Fruit fly (Drosophila melanogaster): Measurements from ENCODE around the gene chinmo.

The chinmo gene

DNA sequence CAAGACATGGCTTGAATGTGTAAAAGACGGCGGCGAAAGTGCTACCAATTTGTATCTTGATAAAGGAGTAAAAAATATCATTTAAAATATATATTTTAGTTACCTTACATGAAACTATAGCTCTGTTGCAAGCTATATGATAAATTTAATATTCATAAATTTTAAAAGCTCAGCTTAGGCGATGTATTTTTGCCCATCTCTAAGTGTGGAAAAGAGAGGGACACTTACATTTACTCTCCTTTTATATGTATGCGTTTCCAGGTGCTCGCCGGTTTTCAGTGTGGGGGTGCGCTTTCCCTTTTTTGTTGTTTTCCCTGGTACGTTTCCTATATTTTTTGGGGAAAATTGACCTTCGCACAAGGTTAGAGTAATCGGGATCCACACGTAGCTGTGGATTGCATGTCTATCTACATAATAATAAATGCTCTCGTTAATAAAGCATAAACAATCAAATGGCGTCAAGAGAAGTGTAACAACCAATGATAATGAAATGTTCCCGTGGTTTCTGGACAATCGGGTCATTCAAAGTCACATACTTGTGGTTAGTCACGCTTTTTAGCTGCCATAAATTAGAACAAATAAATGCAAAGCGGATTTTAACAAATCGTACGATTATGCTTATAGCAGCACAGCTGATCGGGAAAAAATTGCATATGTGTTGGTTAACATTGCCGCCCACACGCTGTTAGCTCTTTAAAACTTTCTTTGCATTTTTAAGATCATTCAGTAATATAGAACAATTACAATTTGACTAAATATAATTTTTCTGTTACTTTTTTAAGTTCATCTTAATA, 77.0 kb downstream of the chinmo start (continued):
- TF ChIP-seq NFAT (GFP tag; IDR thresholded peaks at IDR 0.05), result peak; percentile 92; the same call in 1 of the 2 replicates
- TF ChIP-seq CG14710 (tag; optimal IDR thresholded peaks at IDR 0.05), result peak; percentile 93
- TF ChIP-seq CG15514 (GFP tag; optimal IDR thresholded peaks at IDR 0.05), result peak; percentile 92
- TF ChIP-seq dati (GFP tag; IDR thresholded peaks at IDR 0.05), result peak; percentile 72
- peak; percentile 91 for TF ChIP-seq CG16813 (GFP tag; IDR thresholded peaks at IDR 0.05; ENCODE audit: partially characterized antibody)
- peak; percentile 58; the same call in 1 of the 3 replicates for TF ChIP-seq CG7963 (GFP tag; IDR thresholded peaks at IDR 0.05; ENCODE audit: partially characterized antibody)
- peak; percentile 81 for TF ChIP-seq Camta (GFP tag; optimal IDR thresholded peaks at IDR 0.05)
- peak; percentile 98 for TF ChIP-seq YL-1 (GFP tag; optimal IDR thresholded peaks at IDR 0.05)
- peak; percentile 98 for TF ChIP-seq vvl (GFP tag; IDR thresholded peaks at IDR 0.05)
- peak; percentile 83 for TF ChIP-seq ac (GFP tag; optimal IDR thresholded peaks at IDR 0.05)
- peak; percentile 82 for TF ChIP-seq CG7786 (GFP tag; optimal IDR thresholded peaks at IDR 0.05)
- peak in 1 of 2 experiments; percentile 40 for TF ChIP-seq tll (GFP tag; optimal IDR thresholded peaks at IDR 0.05)
- peak; percentile 97 for TF ChIP-seq CG32532 (GFP tag; IDR thresholded peaks at IDR 0.05)
- peak; percentile 92 for TF ChIP-seq kay (GFP tag; optimal IDR thresholded peaks at IDR 0.05)
- TF ChIP-seq lbe (GFP tag; optimal IDR thresholded peaks at IDR 0.05), result peak; percentile 96
- TF ChIP-seq CG10267 (tag; optimal IDR thresholded peaks at IDR 0.05), result peak; percentile 91
- peak in 1 of 2 experiments; percentile 88 for TF ChIP-seq insv (GFP tag; optimal IDR thresholded peaks at IDR 0.05)
- peak; percentile 85 for TF ChIP-seq CHES-1-like (GFP tag; optimal IDR thresholded peaks at IDR 0.05)
- TF ChIP-seq sd (tag; optimal IDR thresholded peaks at IDR 0.05), result peak; percentile 96
- peak; percentile 95 for TF ChIP-seq ranshi (GFP tag; IDR thresholded peaks at IDR 0.05)
- TF ChIP-seq CG2202 (tag; optimal IDR thresholded peaks at IDR 0.05), result peak; percentile 95
- TF ChIP-seq stc (GFP tag; IDR thresholded peaks at IDR 0.05), result peak; percentile 95
- peak; percentile 93 for TF ChIP-seq toy (GFP tag; IDR thresholded peaks at IDR 0.05)
- TF ChIP-seq CkIIα-i1 (GFP tag; IDR thresholded peaks at IDR 0.05), result no peak
- TF ChIP-seq Ravus (GFP tag; IDR thresholded peaks at IDR 0.05), result peak; percentile 74
- TF ChIP-seq CG9932 (GFP tag; IDR thresholded peaks at IDR 0.05), result peak; percentile 99
- TF ChIP-seq shn (GFP tag; optimal IDR thresholded peaks at IDR 0.05), result peak; percentile 57
- TF ChIP-seq fd102C (GFP tag; optimal IDR thresholded peaks at IDR 0.05), result peak; percentile 67
- TF ChIP-seq GATAe (GFP tag; conservative IDR thresholded peaks at IDR 0.05), result peak; percentile 89
- peak; percentile 97 for TF ChIP-seq CG34224 (GFP tag; IDR thresholded peaks at IDR 0.05; ENCODE audit: partially characterized antibody)
- TF ChIP-seq CG12219 (GFP tag; optimal IDR thresholded peaks at IDR 0.05), result peak; percentile 95
- TF ChIP-seq unpg (GFP tag; optimal IDR thresholded peaks at IDR 0.05), result peak; percentile 98
- peak; percentile 85 for TF ChIP-seq inv (GFP tag; IDR thresholded peaks at IDR 0.05; ENCODE audit: partially characterized antibody)
- TF ChIP-seq D (optimal IDR thresholded peaks at IDR 0.05), result no peak
- TF ChIP-seq D (GFP tag; optimal IDR thresholded peaks at IDR 0.05), result peak; percentile 94
- TF ChIP-seq CG10979 (tag; optimal IDR thresholded peaks at IDR 0.05), result peak; percentile 95
- TF ChIP-seq CG10321 (GFP tag; IDR thresholded peaks at IDR 0.05), result peak; percentile 78; the same call in 1 of the 2 replicates
- TF ChIP-seq mld (GFP tag; IDR thresholded peaks at IDR 0.05; ENCODE audit: partially characterized antibody), result peak; percentile 87; the same call in 2 of the 3 replicates
- peak; percentile 90 for TF ChIP-seq CG17612 (GFP tag; IDR thresholded peaks at IDR 0.05)
- peak; percentile 99 for TF ChIP-seq odd (GFP tag; optimal IDR thresholded peaks at IDR 0.05)
- TF ChIP-seq Max (GFP tag; optimal IDR thresholded peaks at IDR 0.05), result peak; percentile 95
- TF ChIP-seq slp2 (GFP tag; optimal IDR thresholded peaks at IDR 0.05), result peak; percentile 74
- TF ChIP-seq CG7556 (GFP tag; optimal IDR thresholded peaks at IDR 0.05), result peak; percentile 99
- peak; percentile 97 for TF ChIP-seq Sox102F (GFP tag; optimal IDR thresholded peaks at IDR 0.05)
- peak; percentile 94 for TF ChIP-seq slou (GFP tag; optimal IDR thresholded peaks at IDR 0.05)
- TF ChIP-seq CG10462 (GFP tag; optimal IDR thresholded peaks at IDR 0.05), result peak; percentile 86
- TF ChIP-seq sna (GFP tag; IDR thresholded peaks at IDR 0.05; ENCODE audit: partially characterized antibody), result peak; percentile 99
- peak; percentile 87 for TF ChIP-seq Dad (GFP tag; optimal IDR thresholded peaks at IDR 0.05)
